Worm (Caenorhabditis elegans): ENCODE measurements around the gene F23H11.4.

The F23H11.4 gene

DNA sequence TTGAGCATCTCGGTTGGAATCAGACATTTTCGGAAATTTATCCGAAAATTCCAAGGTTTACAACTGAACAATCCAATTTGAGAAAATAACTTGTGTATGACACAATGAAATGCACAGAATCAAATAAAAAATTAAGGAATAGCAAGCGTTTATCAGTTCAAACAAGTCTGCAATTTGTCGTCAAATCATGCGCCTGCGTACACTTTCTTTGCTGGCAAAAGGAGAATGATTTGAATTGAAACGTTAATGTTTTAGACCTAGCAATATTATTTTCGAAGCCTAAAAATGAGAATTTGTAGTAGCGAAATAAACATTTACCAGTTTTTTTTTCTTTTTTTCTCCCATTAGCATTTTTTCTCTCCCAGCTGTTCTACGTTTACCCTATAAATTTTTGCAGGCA is 43.1 kb upstream of the F23H11.4 start, which contains the start of the genes fbxa-67 and fbxa-11:
Gene fbxa-67, minus strand, starts transcription at position 199 of the 400 bp plus-strand sequence.
Gene fbxa-11, plus strand, starts transcription at position 398 of the 400 bp plus-strand sequence.
- TF ChIP-seq unc-42 (tag; optimal IDR thresholded peaks at IDR 0.05) (no peak), F13H6.1 (tag; optimal IDR thresholded peaks at IDR 0.05) (no peak), ceh-24 (tag; optimal IDR thresholded peaks at IDR 0.05) (no peak), ceh-45 (GFP tag; IDR thresholded peaks at IDR 0.05) (no peak), fax-1 (tag; optimal IDR thresholded peaks at IDR 0.05) (no peak), nfya-1 (tag; optimal IDR thresholded peaks at IDR 0.05) (no peak), pha-2 (tag; optimal IDR thresholded peaks at IDR 0.05) (no peak)

- TF ChIP-seq ceh-22 (tag; optimal IDR thresholded peaks at IDR 0.05): no peak
- TF ChIP-seq dve-1 (tag; optimal IDR thresholded peaks at IDR 0.05): no peak
- no peak for TF ChIP-seq fkh-6 (tag; optimal IDR thresholded peaks at IDR 0.05)
- no peak for TF ChIP-seq sox-2 (GFP tag; IDR thresholded peaks at IDR 0.05)
- TF ChIP-seq ahr-1 (tag; optimal IDR thresholded peaks at IDR 0.05): no peak
- no peak for TF ChIP-seq ceh-34 (tag; optimal IDR thresholded peaks at IDR 0.05)
- no peak for TF ChIP-seq ceh-31 (tag; optimal IDR thresholded peaks at IDR 0.05)
- no peak for TF ChIP-seq C38D4.7 (GFP tag; optimal IDR thresholded peaks at IDR 0.05)
- no peak for TF ChIP-seq pros-1 (tag; optimal IDR thresholded peaks at IDR 0.05)
- TF ChIP-seq hlh-30 (tag; optimal IDR thresholded peaks at IDR 0.05; ENCODE audit: insufficient read depth): no peak
- no peak for TF ChIP-seq fkh-10 (GFP tag; optimal IDR thresholded peaks at IDR 0.05)
- TF ChIP-seq ceh-14 (tag; optimal IDR thresholded peaks at IDR 0.05): no peak
- no peak for TF ChIP-seq ceh-19 (GFP tag; optimal IDR thresholded peaks at IDR 0.05)
- TF ChIP-seq pax-1 (tag; optimal IDR thresholded peaks at IDR 0.05): no peak
- TF ChIP-seq dmd-4 (tag; optimal IDR thresholded peaks at IDR 0.05; ENCODE audit: borderline replicate concordance): no peak
- no peak for TF ChIP-seq hlh-13 (GFP tag; optimal IDR thresholded peaks at IDR 0.05)
- TF ChIP-seq ceh-45 (GFP tag; IDR thresholded peaks at IDR 0.05): no peak
These were observed 38.9 kb upstream of the F23H11.4 start, which contains the start of gene fbxa-60 for ce11 chrIII:946250-946725. Gene fbxa-60, minus strand, starts transcription at chrIII:946300.

ce11 chrIII:943426-943927 is 36.1 kb upstream of the F23H11.4 start, which contains the start of gene fbxa-59:
Gene fbxa-59, minus strand, starts transcription at chrIII:943476.
- TF ChIP-seq elt-2 (tag; optimal IDR thresholded peaks at IDR 0.05): peak; percentile 16
- no peak for TF ChIP-seq syd-9 (tag; optimal IDR thresholded peaks at IDR 0.05)

ce11 chrIII:941958-942357 is 34.6 kb upstream of the F23H11.4 start:
- TF ChIP-seq odd-2 (tag; optimal IDR thresholded peaks at IDR 0.05) (no peak), ceh-19 (GFP tag; optimal IDR thresholded peaks at IDR 0.05) (no peak), pat-9 (tag; optimal IDR thresholded peaks at IDR 0.05) (no peak), nhr-232 (tag; optimal IDR thresholded peaks at IDR 0.05) (no peak), nfya-1 (tag; optimal IDR thresholded peaks at IDR 0.05) (no peak)

DNA sequence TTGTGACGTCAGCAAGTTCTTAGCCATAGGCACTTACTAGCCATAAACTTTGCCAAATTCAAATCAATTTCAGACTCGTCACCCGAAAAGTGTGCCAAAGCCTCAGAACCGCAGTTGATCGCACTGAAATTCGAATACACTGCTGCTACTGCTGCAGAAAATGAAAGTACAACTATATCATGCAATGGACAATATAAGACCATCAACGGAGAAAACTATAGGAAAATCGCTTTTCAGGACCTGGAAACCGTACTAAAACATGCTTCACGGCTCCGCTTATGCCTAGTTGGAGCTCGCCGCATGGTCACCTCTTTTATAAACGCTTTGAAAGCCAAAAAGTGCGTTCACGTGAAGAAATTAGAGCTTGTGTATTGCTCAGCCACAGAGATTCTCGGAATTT is 31.2 kb upstream of the F23H11.4 start, which contains the start of gene fbxa-22:
Gene fbxa-22, plus strand, starts transcription at position 301 of the 400 bp plus-strand sequence.
- TF ChIP-seq ttx-3 (tag; optimal IDR thresholded peaks at IDR 0.05) (no peak), hlh-15 (tag; optimal IDR thresholded peaks at IDR 0.05) (no peak), unc-86 (tag; optimal IDR thresholded peaks at IDR 0.05) (no peak), zip-5 (tag; optimal IDR thresholded peaks at IDR 0.05) (no peak), lim-6 (tag; optimal IDR thresholded peaks at IDR 0.05) (no peak), K09A11.1 (tag; optimal IDR thresholded peaks at IDR 0.05; ENCODE audit: insufficient read depth) (no peak), madf-2 (tag; optimal IDR thresholded peaks at IDR 0.05) (no peak), npax-4 (tag; optimal IDR thresholded peaks at IDR 0.05) (no peak), tbx-2 (tag; optimal IDR thresholded peaks at IDR 0.05) (no peak), che-1 (tag; optimal IDR thresholded peaks at IDR 0.05) (no peak)

Data from whole organism, late embryonic.